Fruit fly (Drosophila melanogaster) whole organism, embryonic: ENCODE measurements around the gene how.

Source experiments
- Awh ChIP-seq: fragments of 200-800 bp; sonication (Bioruptor generic); IDR thresholded peaks from 2 replicates; pipeline ENCODE4, ENCODE4 v1.3.6; 2022; ENCODE audit warnings: missing biosample characterization, missing genetic modification characterization
- CG1024 ChIP-seq: fragments of 200-800 bp; sonication (Bioruptor generic); IDR thresholded peaks from 2 replicates; pipeline ENCODE4 v1.3.6; 2022; ENCODE audit warnings: missing biosample characterization, missing genetic modification characterization
- CG12769 ChIP-seq: fragments of 200-800 bp; sonication (Bioruptor generic); optimal IDR thresholded peaks from 2 replicates; lab custom pipeline; 2019; ENCODE audit warnings: missing biosample characterization, mild to moderate bottlenecking, missing genetic modification characterization, moderate library complexity
- CG13287 ChIP-seq: fragments of 200-800 bp; sonication (Bioruptor generic); IDR thresholded peaks from 2 replicates; pipeline ENCODE4 v1.3.6; 2022; ENCODE audit warnings: missing biosample characterization, missing genetic modification characterization; ENCODE audit not compliant: partially characterized antibody
- CG14441 ChIP-seq: fragments of 200-800 bp; sonication (Bioruptor generic); IDR thresholded peaks from 2 replicates; pipeline ENCODE4 v1.3.6; 2022; ENCODE audit warnings: missing biosample characterization, missing genetic modification characterization
- CG15011 ChIP-seq: fragments of 200-800 bp; sonication (Bioruptor generic); optimal IDR thresholded peaks from 3 replicates; lab custom pipeline; 2018; ENCODE audit warnings: missing biosample characterization, mild to moderate bottlenecking, missing genetic modification characterization
- CG15479 ChIP-seq: fragments of 200-800 bp; sonication (Bioruptor generic); optimal IDR thresholded peaks from 3 replicates; lab custom pipeline; 2019; ENCODE audit warnings: missing biosample characterization, mild to moderate bottlenecking, missing genetic modification characterization, moderate library complexity
- CG16779 ChIP-seq: fragments of 200-800 bp; sonication (Bioruptor generic); IDR thresholded peaks from 2 replicates; pipeline ENCODE4 v1.3.6; 2022; ENCODE audit warnings: missing biosample characterization, missing genetic modification characterization
- CG17568 ChIP-seq: fragments of 200-800 bp; sonication (Bioruptor generic); optimal IDR thresholded peaks from 2 replicates; lab custom pipeline; 2018; ENCODE audit warnings: missing biosample characterization, mild to moderate bottlenecking, missing genetic modification characterization, moderate library complexity
- CG17802 ChIP-seq: fragments of 200-800 bp; sonication (Bioruptor generic); optimal IDR thresholded peaks from 2 replicates; lab custom pipeline; 2018; ENCODE audit warnings: missing biosample characterization, mild to moderate bottlenecking, missing genetic modification characterization, moderate library complexity
- CG17829 ChIP-seq: fragments of 200-800 bp; optimal IDR thresholded peaks from 2 replicates; lab custom pipeline; 2019; ENCODE audit warnings: missing biosample characterization, mild to moderate bottlenecking, missing genetic modification characterization, moderate library complexity
- CG18262 ChIP-seq: fragments of 200-800 bp; optimal IDR thresholded peaks from 3 replicates; lab custom pipeline; 2019; ENCODE audit warnings: missing biosample characterization, mild to moderate bottlenecking, missing genetic modification characterization, moderate library complexity
- CG2712 ChIP-seq: fragments of 200-800 bp; optimal IDR thresholded peaks from 3 replicates; lab custom pipeline; 2019; ENCODE audit warnings: missing biosample characterization, mild to moderate bottlenecking, missing genetic modification characterization, moderate library complexity
- CG2889 ChIP-seq: fragments of 200-800 bp; sonication (Bioruptor generic); IDR thresholded peaks from 3 replicates; pipeline ENCODE4 v1.3.6; 2022; ENCODE audit warnings: missing biosample characterization, missing genetic modification characterization
- CG30020 ChIP-seq: fragments of 200-800 bp; optimal IDR thresholded peaks from 2 replicates; lab custom pipeline; 2019; ENCODE audit warnings: missing biosample characterization, mild to moderate bottlenecking, missing genetic modification characterization, moderate library complexity
- CG30403 ChIP-seq: fragments of 200-800 bp; sonication (Bioruptor generic); optimal IDR thresholded peaks from 3 replicates; lab custom pipeline; 2016; ENCODE audit warnings: missing biosample characterization, missing genetic modification characterization
- CG31441 ChIP-seq: fragments of 200-800 bp; sonication (Bioruptor generic); IDR thresholded peaks from 2 replicates; pipeline ENCODE4 v1.3.6; 2022; ENCODE audit warnings: missing biosample characterization, missing genetic modification characterization
- CG32532 ChIP-seq: fragments of 200-800 bp; sonication (Bioruptor generic); IDR thresholded peaks from 2 replicates; pipeline ENCODE4 v1.3.6; 2022; ENCODE audit warnings: missing biosample characterization, missing genetic modification characterization
- CG4404 ChIP-seq: fragments of 200-800 bp; sonication (Bioruptor generic); IDR thresholded peaks from 2 replicates; pipeline ENCODE4 v1.3.6; 2022; ENCODE audit warnings: missing biosample characterization, missing genetic modification characterization
- CG4707 ChIP-seq: fragments of 200-800 bp; sonication (Bioruptor generic); optimal IDR thresholded peaks from 2 replicates; lab custom pipeline; 2018; ENCODE audit warnings: missing biosample characterization, mild to moderate bottlenecking, missing genetic modification characterization, moderate library complexity
- CG5245 ChIP-seq: fragments of 200-800 bp; sonication (Bioruptor generic); optimal IDR thresholded peaks from 3 replicates; lab custom pipeline; 2016; ENCODE audit warnings: missing biosample characterization, missing genetic modification characterization
- CG6683 ChIP-seq: fragments of 200-800 bp; sonication (Bioruptor generic); optimal IDR thresholded peaks from 2 replicates; lab custom pipeline; 2017; ENCODE audit warnings: missing biosample characterization, mild to moderate bottlenecking, missing genetic modification characterization, missing genetic modification reagents
- CG7556 ChIP-seq: fragments of 200-800 bp; sonication (Bioruptor generic); optimal IDR thresholded peaks from 2 replicates; lab custom pipeline; 2017; ENCODE audit warnings: missing biosample characterization, mild to moderate bottlenecking, missing genetic modification characterization
- CG8388 ChIP-seq: fragments of 200-800 bp; sonication (Bioruptor generic); optimal IDR thresholded peaks from 2 replicates; lab custom pipeline; 2019; ENCODE audit warnings: missing biosample characterization, mild to moderate bottlenecking, missing genetic modification characterization, moderate library complexity
- Deaf1 ChIP-seq: fragments of 200-800 bp; optimal IDR thresholded peaks from 3 replicates; lab custom pipeline; 2019; ENCODE audit warnings: missing biosample characterization, mild to moderate bottlenecking, missing genetic modification characterization, moderate library complexity
- Drgx ChIP-seq: fragments of 200-800 bp; sonication (Bioruptor generic); IDR thresholded peaks from 2 replicates; pipeline ENCODE4 v1.3.6; 2022; ENCODE audit warnings: missing biosample characterization, missing genetic modification characterization
- E2f2 ChIP-seq: fragments of 200-800 bp; sonication (Bioruptor generic); IDR thresholded peaks from 2 replicates; pipeline ENCODE4 v1.3.6; 2022; ENCODE audit warnings: missing biosample characterization, missing genetic modification characterization
- Gug ChIP-seq: fragments of 200-800 bp; sonication (Bioruptor generic); IDR thresholded peaks from 4 replicates; pipeline ENCODE4 v1.3.6; 2022; ENCODE audit warnings: missing biosample characterization, missing genetic modification characterization
- Hmx ChIP-seq: fragments of 200-800 bp; sonication (Bioruptor generic); optimal IDR thresholded peaks from 2 replicates; lab custom pipeline; 2016; ENCODE audit warnings: missing biosample characterization, missing genetic modification characterization
- Hsf ChIP-seq: fragments of 200-800 bp; sonication (Bioruptor generic); optimal IDR thresholded peaks from 3 replicates; lab custom pipeline; 2016; ENCODE audit warnings: missing biosample characterization, missing genetic modification characterization
- Nf-YA ChIP-seq: fragments of 200-800 bp; sonication (Bioruptor generic); IDR thresholded peaks from 2 replicates; pipeline ENCODE4 v1.3.6; 2022; ENCODE audit warnings: missing biosample characterization, missing genetic modification characterization
- Oaz ChIP-seq: fragments of 200-800 bp; sonication (Bioruptor generic); IDR thresholded peaks from 2 replicates; pipeline ENCODE4 v1.3.6; 2022; ENCODE audit warnings: missing biosample characterization, missing genetic modification characterization
- YL-1 ChIP-seq: fragments of 200-800 bp; sonication (Bioruptor generic); optimal IDR thresholded peaks from 3 replicates; lab custom pipeline; 2017; ENCODE audit warnings: missing biosample characterization, mild to moderate bottlenecking, missing genetic modification characterization
- cg ChIP-seq: fragments of 200-800 bp; sonication (Bioruptor generic); optimal IDR thresholded peaks from 3 replicates; lab custom pipeline; 2019; ENCODE audit warnings: missing biosample characterization, mild to moderate bottlenecking, missing genetic modification characterization, moderate library complexity
- crc ChIP-seq: fragments of 200-800 bp; sonication (Bioruptor generic); optimal IDR thresholded peaks from 2 replicates; lab custom pipeline; 2016; ENCODE audit warnings: missing biosample characterization, missing genetic modification characterization
- dysf ChIP-seq: fragments of 200-800 bp; sonication (Bioruptor generic); IDR thresholded peaks from 3 replicates; pipeline ENCODE4 v1.3.6; 2022; ENCODE audit warnings: missing biosample characterization, missing genetic modification characterization
- emc ChIP-seq: fragments of 200-800 bp; sonication (Bioruptor generic); optimal IDR thresholded peaks from 2 replicates; lab custom pipeline; 2016; ENCODE audit warnings: missing biosample characterization, missing genetic modification characterization
- ind ChIP-seq: fragments of 200-800 bp; sonication (Bioruptor generic); optimal IDR thresholded peaks from 3 replicates; lab custom pipeline; 2016; ENCODE audit warnings: missing biosample characterization, missing genetic modification characterization
- kah ChIP-seq: fragments of 200-800 bp; sonication (Bioruptor generic); optimal IDR thresholded peaks from 2 replicates; lab custom pipeline; 2018; ENCODE audit warnings: missing biosample characterization, mild to moderate bottlenecking, missing genetic modification characterization
- klu ChIP-seq: fragments of 200-800 bp; sonication (Bioruptor generic); IDR thresholded peaks from 2 replicates; pipeline ENCODE4 v1.3.6; 2022; ENCODE audit warnings: missing biosample characterization, missing genetic modification characterization
- mirr ChIP-seq: fragments of 200-800 bp; sonication (Bioruptor generic); optimal IDR thresholded peaks from 3 replicates; lab custom pipeline; 2018; ENCODE audit warnings: missing biosample characterization, mild to moderate bottlenecking, missing genetic modification characterization
- nom ChIP-seq: fragments of 200-800 bp; sonication (Bioruptor generic); optimal IDR thresholded peaks from 2 replicates; lab custom pipeline; 2017; ENCODE audit warnings: missing biosample characterization, missing genetic modification characterization, mild to moderate bottlenecking, moderate library complexity, missing genetic modification reagents
- pb ChIP-seq: fragments of 200-800 bp; sonication (Bioruptor generic); optimal IDR thresholded peaks from 3 replicates; lab custom pipeline; 2016; ENCODE audit warnings: missing biosample characterization, missing genetic modification characterization
- pfk ChIP-seq: fragments of 200-800 bp; sonication (Bioruptor generic); optimal IDR thresholded peaks from 2 replicates; lab custom pipeline; 2018; ENCODE audit warnings: missing biosample characterization, mild to moderate bottlenecking, missing genetic modification characterization, moderate library complexity
- repo ChIP-seq: fragments of 200-800 bp; sonication (Bioruptor generic); optimal IDR thresholded peaks from 2 replicates; lab custom pipeline; 2016; ENCODE audit warnings: missing biosample characterization, missing genetic modification characterization
- sens ChIP-seq: fragments of 200-800 bp; sonication (Bioruptor generic); peaks from one replicate; lab custom pipeline; 2016; ENCODE audit warnings: missing biosample characterization, missing genetic modification characterization
- sisA ChIP-seq: fragments of 200-800 bp; sonication (Bioruptor generic); IDR thresholded peaks from 2 replicates; pipeline ENCODE4 v1.3.6; 2022; ENCODE audit warnings: missing biosample characterization, missing genetic modification characterization
- sqz ChIP-seq: fragments of 200-800 bp; sonication (Bioruptor generic); optimal IDR thresholded peaks from 3 replicates; lab custom pipeline; 2018; ENCODE audit warnings: missing biosample characterization, mild to moderate bottlenecking, missing genetic modification characterization
- ssp ChIP-seq: fragments of 200-800 bp; sonication (Bioruptor generic); IDR thresholded peaks from 2 replicates; pipeline ENCODE4 v1.3.6; 2022; ENCODE audit warnings: missing biosample characterization, missing genetic modification characterization
- stwl ChIP-seq: fragments of 200-800 bp; sonication (Bioruptor generic); optimal IDR thresholded peaks from 3 replicates; lab custom pipeline; 2018; ENCODE audit warnings: missing biosample characterization, mild to moderate bottlenecking, missing genetic modification characterization, moderate library complexity
- tx ChIP-seq: fragments of 200-800 bp; sonication (Bioruptor generic); optimal IDR thresholded peaks from 2 replicates; lab custom pipeline; 2016; ENCODE audit warnings: missing biosample characterization, missing genetic modification characterization
- yki ChIP-seq: fragments of >200 bp; optimal IDR thresholded peaks from 3 replicates; lab custom pipeline; 2018

how gene

dm6 chr3R:22023041-22023626 is 18.9 kb upstream of the how start, which contains the start of the genes Mitofilin and mRpL35 (continued):
- peak; percentile 55 for TF ChIP-seq tx (GFP tag; lab: Kevin White, UChicago)
- no peak for TF ChIP-seq CG17802 (tag; lab: Kevin White, UChicago)
- TF ChIP-seq CG15011, result no peak
- no peak for TF ChIP-seq CG6683 (GFP tag; lab: Kevin White, UChicago)
- TF ChIP-seq Oaz (GFP tag; lab: Robert Waterston, UW), result no peak
- peak; percentile 51 for TF ChIP-seq pb (GFP tag; lab: Kevin White, UChicago)
- no peak for TF ChIP-seq CG8388 (GFP tag; lab: Kevin White, UChicago)
- TF ChIP-seq ssp (GFP tag; lab: Robert Waterston, UW), result no peak
- TF ChIP-seq repo, result no peak
- TF ChIP-seq stwl (tag; lab: Kevin White, UChicago), result peak; percentile 41
- TF ChIP-seq YL-1 (GFP tag; lab: Kevin White, UChicago), result peak; percentile 63
- no peak for TF ChIP-seq CG12769 (tag; lab: Kevin White, UChicago)
- TF ChIP-seq CG4707 (GFP tag; lab: Kevin White, UChicago), result no peak
- TF ChIP-seq sqz, result no peak
- TF ChIP-seq sisA, result no peak
- peak; percentile 39 for TF ChIP-seq CG17829 (tag; lab: Kevin White, UChicago)
- no peak for TF ChIP-seq Nf-YA (GFP tag; lab: Robert Waterston, UW)
- peak; percentile 23; the same call in 1 of the 3 replicates for TF ChIP-seq dysf (GFP tag; lab: Robert Waterston, UW)
- peak; percentile 24; the same call in 2 of the 4 replicates for TF ChIP-seq Gug (GFP tag; lab: Robert Waterston, UW)
- TF ChIP-seq CG4404 (GFP tag; lab: Robert Waterston, UW), result no peak
- peak; percentile 40 for TF ChIP-seq Deaf1 (tag; lab: Kevin White, UChicago)
- TF ChIP-seq CG13287 (GFP tag; lab: Robert Waterston, UW), result peak; percentile 43
- no peak for TF ChIP-seq Awh
- no peak for TF ChIP-seq CG17568
- no peak; the same call in 2 of the 3 replicates for TF ChIP-seq CG2889 (GFP tag; lab: Robert Waterston, UW)
- no peak for TF ChIP-seq cg (GFP tag; lab: Kevin White, UChicago)
- TF ChIP-seq emc (GFP tag; lab: Kevin White, UChicago), result no peak
- TF ChIP-seq CG16779, result no peak
- peak; percentile 17 for TF ChIP-seq CG30020 (tag; lab: Kevin White, UChicago)
- TF ChIP-seq Hsf (GFP tag; lab: Kevin White, UChicago), result peak; percentile 44
- peak; percentile 44 for TF ChIP-seq ind (GFP tag; lab: Kevin White, UChicago)

- TF ChIP-seq CG5245 (GFP tag; lab: Kevin White, UChicago) (peak; percentile 8), Hmx (GFP tag; lab: Kevin White, UChicago) (no peak), Drgx (GFP tag; lab: Robert Waterston, UW) (peak; percentile 33; the same call in 1 of the 2 replicates), pfk (no peak), sens (GFP tag; lab: Kevin White, UChicago) (peak; percentile 78), klu (no peak), CG15479 (no peak), CG31441 (GFP tag; lab: Robert Waterston, UW) (peak; percentile 40), crc (no peak), yki (lab: Kevin White, UChicago) (no peak), CG1024 (GFP tag; lab: Robert Waterston, UW) (no peak), CG7556 (GFP tag; lab: Kevin White, UChicago) (peak; percentile 6), CG30403 (GFP tag; lab: Kevin White, UChicago) (peak; percentile 17), nom (GFP tag; lab: Kevin White, UChicago) (peak; percentile 32), CG14441 (GFP tag; lab: Robert Waterston, UW) (peak; percentile 17; the same call in 1 of the 2 replicates), E2f2 (no peak; the same call in 1 of the 2 replicates), CG18262 (tag; lab: Kevin White, UChicago) (peak; percentile 17), CG32532 (GFP tag; lab: Robert Waterston, UW) (peak; percentile 63), kah (GFP tag; lab: Kevin White, UChicago) (no peak), mirr (GFP tag; lab: Kevin White, UChicago) (no peak), CG2712 (tag; lab: Kevin White, UChicago) (peak; percentile 37)
Observed at dm6 chr3R:22025320-22025719, 16.7 kb upstream of the how start, which contains the start of gene CG6028. Gene CG6028 (minus strand): TSS chr3R:22025506.
